Fruit fly (Drosophila melanogaster): ENCODE results near the gene CG33099.

Gene CG33099

DNA sequence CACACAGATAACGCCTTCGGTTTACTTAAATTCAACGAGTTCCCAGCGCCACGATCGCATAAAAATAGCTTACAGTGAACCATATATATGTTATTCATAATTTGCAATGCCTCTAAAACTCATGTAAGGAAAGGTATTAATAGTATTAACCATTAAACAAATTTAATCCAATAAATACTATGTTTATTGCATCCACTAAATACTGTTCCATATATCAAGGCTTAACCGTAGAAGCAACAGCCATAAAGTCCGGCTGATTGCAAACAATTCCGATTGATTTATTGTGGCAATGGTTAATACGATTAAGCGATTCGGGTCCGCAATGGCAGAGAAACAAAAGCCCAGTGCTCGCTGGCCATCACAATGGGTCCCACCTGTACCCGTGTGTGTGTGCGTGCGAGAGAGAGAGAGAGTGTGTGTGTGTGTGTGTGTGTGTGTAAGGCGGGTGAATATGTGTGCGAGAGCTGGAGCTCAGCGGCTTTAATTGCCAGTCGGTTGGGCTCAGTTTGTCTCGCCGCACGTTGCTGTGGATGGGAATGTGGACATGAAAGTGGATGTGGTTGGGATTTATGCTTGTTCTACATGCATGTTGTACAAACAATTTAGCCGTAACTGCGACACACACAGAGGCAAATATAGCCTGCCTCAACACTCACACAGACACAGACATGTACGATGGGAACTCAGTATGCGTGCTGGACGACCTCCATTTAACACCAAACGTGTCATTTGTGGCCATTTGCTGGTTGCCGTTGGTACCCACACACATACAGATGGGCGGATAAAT, 35.7 kb downstream of the CG33099 start:
- TF ChIP-seq D1 (tag; optimal IDR thresholded peaks at IDR 0.05) = peak; percentile 70
- peak; percentile 82 for TF ChIP-seq CG14655 (GFP tag; optimal IDR thresholded peaks at IDR 0.05)
- peak; percentile 46 for TF ChIP-seq gl (tag; optimal IDR thresholded peaks at IDR 0.05)
- TF ChIP-seq CG8159 (tag; optimal IDR thresholded peaks at IDR 0.05) = peak; percentile 52
- TF ChIP-seq CG13204 (GFP tag; optimal IDR thresholded peaks at IDR 0.05) = no peak
- TF ChIP-seq CG9948 (tag; optimal IDR thresholded peaks at IDR 0.05) = no peak
- peak; percentile 21 for TF ChIP-seq CG15710 (tag; optimal IDR thresholded peaks at IDR 0.05)
- TF ChIP-seq Snoo (tag; optimal IDR thresholded peaks at IDR 0.05) = peak; percentile 9
- no peak for TF ChIP-seq EcR (GFP tag; optimal IDR thresholded peaks at IDR 0.05)

DNA sequence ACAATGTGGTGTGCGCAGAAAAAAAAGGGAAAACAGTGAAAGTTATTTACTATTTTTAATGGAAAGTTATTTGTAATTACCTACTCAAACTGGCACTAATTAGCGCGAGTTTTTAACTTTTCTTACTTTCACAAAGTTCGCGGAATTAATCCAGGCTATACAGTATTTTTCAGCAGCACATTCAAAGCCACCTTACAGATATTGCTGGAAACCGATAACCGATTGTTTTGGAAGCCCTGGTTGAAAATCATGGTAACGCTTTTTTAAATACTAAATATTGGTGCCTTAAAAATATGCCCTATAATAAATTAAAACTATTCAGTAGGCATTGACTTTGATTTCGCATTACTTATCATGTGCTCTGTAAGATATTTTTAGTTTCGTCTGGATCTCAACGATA, 37.6 kb downstream of the CG33099 start, which contains the start of gene tHMG2:
Gene tHMG2 (plus strand): TSS at position 187 of the 400 bp plus-strand sequence.
- TF ChIP-seq CG15710 (tag; optimal IDR thresholded peaks at IDR 0.05) (no peak), fd96Ca (GFP tag; IDR thresholded peaks at IDR 0.05) (no peak)

DNA sequence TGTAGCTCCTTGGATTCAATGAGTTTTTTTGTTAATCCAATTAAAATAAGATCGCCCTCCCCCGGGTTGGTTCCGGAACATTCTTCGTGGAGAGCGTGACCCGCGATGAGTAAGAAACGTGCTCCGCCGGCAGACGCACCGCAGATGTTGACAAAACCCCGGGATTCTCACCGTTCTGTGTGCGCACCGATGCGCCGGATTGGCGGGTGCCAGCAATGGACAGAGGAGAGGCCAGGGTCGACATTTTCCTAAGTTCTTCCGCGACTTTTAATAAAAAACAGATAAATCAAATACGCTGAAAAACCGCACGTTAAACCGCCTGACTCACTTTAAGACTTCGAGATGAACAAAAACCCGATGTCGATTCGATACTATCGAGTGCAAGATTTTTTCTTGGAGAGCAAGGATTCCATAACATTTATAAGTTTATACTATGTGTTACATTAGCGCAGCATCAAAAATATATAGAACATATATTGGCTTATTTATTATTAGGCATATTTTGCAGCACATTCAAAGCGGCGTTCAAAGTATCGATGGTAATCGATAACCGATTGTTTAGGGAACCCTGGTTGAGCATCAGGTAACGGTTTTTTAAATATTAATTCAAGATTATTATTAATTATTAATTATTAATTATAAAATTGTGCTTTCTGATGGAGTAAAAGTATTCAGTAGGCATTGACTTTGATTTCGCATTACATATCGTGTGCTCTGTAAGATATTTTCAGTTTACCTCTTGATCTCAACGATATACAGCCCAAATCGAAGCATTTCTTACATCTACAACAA, 39.1 kb downstream of the CG33099 start, which contains the start of the genes CCT1 and tHMG1:
Gene CCT1 (minus strand): TSS at position 352 of the 792 bp plus-strand sequence.
Gene tHMG1 (plus strand): TSS at position 742 of the 792 bp plus-strand sequence.
- TF ChIP-seq CG15710 (tag; optimal IDR thresholded peaks at IDR 0.05) (no peak), CG12605 (GFP tag; IDR thresholded peaks at IDR 0.05) (no peak), fd96Ca (GFP tag; IDR thresholded peaks at IDR 0.05) (no peak), Snoo (tag; optimal IDR thresholded peaks at IDR 0.05) (no peak), gl (tag; optimal IDR thresholded peaks at IDR 0.05) (no peak), CG14655 (GFP tag; optimal IDR thresholded peaks at IDR 0.05) (no peak), CG13204 (GFP tag; optimal IDR thresholded peaks at IDR 0.05) (no peak), Ets98B (GFP tag; IDR thresholded peaks at IDR 0.05) (no peak), D1 (tag; optimal IDR thresholded peaks at IDR 0.05) (no peak), CG4496 (GFP tag; IDR thresholded peaks at IDR 0.05) (no peak), CG17806 (tag; optimal IDR thresholded peaks at IDR 0.05) (no peak)

DNA sequence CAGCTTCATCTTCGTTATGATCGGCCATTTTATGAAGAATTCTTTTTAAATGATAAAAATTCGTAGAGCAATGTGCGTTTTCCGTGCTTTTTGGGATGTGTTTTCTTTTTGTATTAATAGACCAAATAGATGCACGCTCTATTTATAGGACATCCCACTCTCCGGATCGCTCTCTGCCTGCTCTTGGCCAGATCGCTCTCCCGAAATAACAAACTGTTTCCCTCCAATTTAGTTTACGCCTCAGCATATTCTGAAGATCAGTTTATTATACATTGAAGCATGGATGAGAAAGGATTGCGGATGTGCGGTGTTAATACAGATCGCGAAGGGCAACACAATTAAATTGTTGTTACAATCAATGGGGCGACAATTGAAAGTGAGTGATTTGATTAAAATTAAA, 41.5 kb downstream of the CG33099 start, which contains the start of gene CG5376:
Gene CG5376 (minus strand): TSS at position 101 of the 400 bp plus-strand sequence.
- TF ChIP-seq rn (GFP tag; IDR thresholded peaks at IDR 0.05) = no peak
- TF ChIP-seq CG8159 (tag; optimal IDR thresholded peaks at IDR 0.05) = no peak
- no peak for TF ChIP-seq CG13204 (GFP tag; optimal IDR thresholded peaks at IDR 0.05)
- no peak for TF ChIP-seq CG8301 (tag; optimal IDR thresholded peaks at IDR 0.05)
- TF ChIP-seq CG15710 (tag; optimal IDR thresholded peaks at IDR 0.05) = no peak
- no peak for TF ChIP-seq Ets98B (GFP tag; IDR thresholded peaks at IDR 0.05)

DNA sequence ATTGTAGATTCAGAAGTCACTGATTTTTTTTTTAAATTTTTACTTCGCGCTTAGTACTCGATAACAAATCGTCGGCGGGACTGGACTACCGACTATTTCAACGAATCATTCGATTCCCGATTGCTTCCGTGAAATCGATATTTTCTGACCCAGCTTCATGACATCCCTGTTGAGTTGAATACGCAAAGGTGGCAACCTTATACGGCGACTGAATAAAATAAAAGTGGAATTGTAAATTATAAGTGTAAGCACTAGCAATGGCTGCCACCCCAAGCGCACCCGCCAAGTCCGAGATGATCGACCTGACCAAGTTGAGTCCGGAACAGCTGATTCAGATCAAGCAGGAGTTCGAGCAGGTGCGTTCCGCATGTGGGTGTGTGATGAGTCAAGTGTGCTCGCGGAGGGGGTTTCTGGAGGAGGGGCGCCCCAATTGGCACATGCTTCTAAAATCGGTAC, 43.3 kb downstream of the CG33099 start, which contains the start of gene Pfdn5:
Gene Pfdn5 (plus strand): TSS at position 3 of the 456 bp plus-strand sequence.
- TF ChIP-seq CG14655 (GFP tag; optimal IDR thresholded peaks at IDR 0.05) = no peak
- TF ChIP-seq Pif1B (GFP tag; optimal IDR thresholded peaks at IDR 0.05) = no peak
- TF ChIP-seq CG9948 (tag; optimal IDR thresholded peaks at IDR 0.05) = no peak
- TF ChIP-seq Pif1A (GFP tag; optimal IDR thresholded peaks at IDR 0.05) = no peak
- TF ChIP-seq CG8159 (tag; optimal IDR thresholded peaks at IDR 0.05) = no peak
- TF ChIP-seq Snoo (tag; optimal IDR thresholded peaks at IDR 0.05) = no peak
- no peak for TF ChIP-seq rn (GFP tag; IDR thresholded peaks at IDR 0.05)

DNA sequence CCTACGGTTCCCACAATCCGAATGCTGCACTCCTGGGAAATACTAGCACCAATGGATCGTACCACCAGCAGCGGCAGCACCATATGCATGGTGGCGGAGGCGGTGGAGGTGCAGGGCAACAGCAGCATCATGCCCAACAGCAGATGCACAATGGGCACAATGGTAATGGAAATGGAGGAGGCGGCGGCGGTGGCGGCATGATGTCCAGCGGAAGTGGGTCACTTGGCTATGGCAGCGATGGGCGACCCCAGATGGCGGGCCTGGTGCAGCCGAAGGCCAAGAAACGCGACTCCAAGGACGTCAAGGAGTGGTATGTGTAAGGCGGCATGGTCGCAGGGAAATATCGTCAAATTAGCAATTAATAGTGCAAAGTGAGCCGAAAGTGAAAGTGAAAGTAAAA, 46.8 kb downstream of the CG33099 start:
- TF ChIP-seq CG14655 (GFP tag; optimal IDR thresholded peaks at IDR 0.05) = no peak
- no peak for TF ChIP-seq CG17806 (tag; optimal IDR thresholded peaks at IDR 0.05)
- TF ChIP-seq CG13204 (GFP tag; optimal IDR thresholded peaks at IDR 0.05) = no peak
- TF ChIP-seq CG9948 (tag; optimal IDR thresholded peaks at IDR 0.05) = no peak
- TF ChIP-seq rn (GFP tag; IDR thresholded peaks at IDR 0.05) = no peak
- TF ChIP-seq CG34367 (tag; optimal IDR thresholded peaks at IDR 0.05) = no peak
- no peak for TF ChIP-seq gl (tag; optimal IDR thresholded peaks at IDR 0.05)
- TF ChIP-seq Ets98B (GFP tag; IDR thresholded peaks at IDR 0.05) = no peak
- TF ChIP-seq CG15710 (tag; optimal IDR thresholded peaks at IDR 0.05) = no peak
- TF ChIP-seq CG12605 (GFP tag; IDR thresholded peaks at IDR 0.05) = no peak
- no peak for TF ChIP-seq CG32121 (GFP tag; IDR thresholded peaks at IDR 0.05)
- TF ChIP-seq Pif1B (GFP tag; optimal IDR thresholded peaks at IDR 0.05) = no peak
- no peak for TF ChIP-seq CG8159 (tag; optimal IDR thresholded peaks at IDR 0.05)
- no peak for TF ChIP-seq Pif1A (GFP tag; optimal IDR thresholded peaks at IDR 0.05)
- TF ChIP-seq Snoo (tag; optimal IDR thresholded peaks at IDR 0.05) = no peak
- no peak for TF ChIP-seq CG10348 (GFP tag; IDR thresholded peaks at IDR 0.05)
- TF ChIP-seq fd96Ca (GFP tag; IDR thresholded peaks at IDR 0.05) = no peak
- no peak for TF ChIP-seq EcR (GFP tag; optimal IDR thresholded peaks at IDR 0.05)
- no peak for TF ChIP-seq CG8301 (tag; optimal IDR thresholded peaks at IDR 0.05)
- TF ChIP-seq D1 (tag; optimal IDR thresholded peaks at IDR 0.05) = no peak

Data from whole organism, pupa.